Worm (Caenorhabditis elegans): ENCODE data around the gene clec-121.
A peak's percentile ranks its signal among the peaks of the same experiment; 100 is the strongest.

clec-121 gene

DNA sequence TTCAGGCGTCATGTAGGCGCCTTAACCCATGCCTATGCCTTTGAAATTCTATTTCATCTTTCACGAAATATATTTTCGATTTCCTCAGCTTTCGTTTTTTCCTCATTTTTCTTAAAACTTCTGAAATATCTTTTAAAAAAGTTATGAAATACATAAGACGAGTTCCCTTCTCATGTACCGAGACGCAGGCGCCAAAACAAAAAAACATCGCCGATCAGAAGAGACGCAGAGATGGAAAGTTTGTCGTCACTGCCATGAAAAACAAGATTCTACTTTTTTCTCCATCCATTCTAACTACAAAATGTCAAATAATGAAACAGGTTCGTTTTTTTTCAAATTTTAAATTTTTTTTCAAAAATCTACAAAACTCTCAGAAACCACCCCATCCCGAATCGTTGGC is 26.9 kb downstream of the clec-121 start, which contains the start of gene chil-24:
Gene chil-24 (plus strand): TSS at position 156 of the 400 bp plus-strand sequence.
- TF ChIP-seq jun-1 (tag; optimal IDR thresholded peaks at IDR 0.05) (no peak), nhr-85 (tag) (peak; percentile 77), lin-35 (GFP tag; optimal IDR thresholded peaks at IDR 0.05) (peak in 1 of 2 experiments; percentile 59), Y116A8C.19 (tag; optimal IDR thresholded peaks at IDR 0.05; ENCODE audit: borderline replicate concordance) (no peak), dpl-1 (GFP tag; optimal IDR thresholded peaks at IDR 0.05) (peak in 2 of 3 experiments; percentile 9 to 11), rnt-1 (tag; optimal IDR thresholded peaks at IDR 0.05) (peak; percentile 61), aha-1 (tag; optimal IDR thresholded peaks at IDR 0.05) (no peak), F16B12.6 (tag; optimal IDR thresholded peaks at IDR 0.05) (peak; percentile 13), mep-1 (tag; optimal IDR thresholded peaks at IDR 0.05) (peak; percentile 33), nhr-20 (tag; optimal IDR thresholded peaks at IDR 0.05) (peak; percentile 53), fos-1 (tag; optimal IDR thresholded peaks at IDR 0.05) (no peak), fkh-8 (tag; optimal IDR thresholded peaks at IDR 0.05) (no peak), snu-23 (GFP tag; optimal IDR thresholded peaks at IDR 0.05) (peak; percentile 44), swsn-7 (tag; optimal IDR thresholded peaks at IDR 0.05) (peak; percentile 5), elt-2 (tag; optimal IDR thresholded peaks at IDR 0.05) (no peak), lsy-2 (tag; optimal IDR thresholded peaks at IDR 0.05) (peak in 1 of 2 experiments; percentile 36), blmp-1 (tag; optimal IDR thresholded peaks at IDR 0.05) (peak; percentile 21), ztf-4 (tag; optimal IDR thresholded peaks at IDR 0.05) (no peak), snpc-4 (tag; optimal IDR thresholded peaks at IDR 0.05) (peak; percentile 16), nhr-12 (tag; optimal IDR thresholded peaks at IDR 0.05) (no peak), skn-1 (tag; optimal IDR thresholded peaks at IDR 0.05) (peak; percentile 45), hpl-2 (GFP tag; optimal IDR thresholded peaks at IDR 0.05) (peak; percentile 12), hlh-4 (tag; optimal IDR thresholded peaks at IDR 0.05) (no peak), mdl-1 (tag; optimal IDR thresholded peaks at IDR 0.05) (peak in 1 of 2 experiments; percentile 16), efl-1 (optimal IDR thresholded peaks at IDR 0.05) (peak; percentile 56 to 68), efl-1 (GFP tag; optimal IDR thresholded peaks at IDR 0.05 in 1 of 2) (peak; percentile 14 to 92)

DNA sequence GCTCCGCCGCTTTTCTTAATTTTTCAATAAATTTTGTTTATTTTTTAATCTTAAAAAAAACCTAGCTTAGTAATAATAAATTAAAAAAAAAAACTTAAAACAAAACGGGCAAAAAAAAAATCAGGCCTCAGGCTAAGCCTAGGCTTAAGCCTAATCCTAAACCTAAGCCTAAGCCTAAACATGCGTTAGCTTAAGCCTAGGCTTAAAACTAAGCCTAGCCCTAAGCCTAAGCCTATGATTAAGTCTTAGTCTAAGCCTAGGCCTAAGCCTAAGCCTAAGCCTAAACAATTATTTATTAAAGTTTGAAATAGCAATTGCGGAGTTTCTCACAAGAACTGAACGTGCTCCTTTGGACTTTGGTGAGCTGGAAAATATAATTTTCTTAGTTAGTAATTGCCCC is 33.2 kb downstream of the clec-121 start:
- no peak for TF ChIP-seq ces-1 (GFP tag; optimal IDR thresholded peaks at IDR 0.05)
- no peak for TF ChIP-seq zag-1 (tag; optimal IDR thresholded peaks at IDR 0.05)
- TF ChIP-seq swsn-7 (tag; optimal IDR thresholded peaks at IDR 0.05), result no peak
- no peak for TF ChIP-seq mep-1 (tag; optimal IDR thresholded peaks at IDR 0.05)
- TF ChIP-seq jun-1 (tag; optimal IDR thresholded peaks at IDR 0.05), result no peak
- TF ChIP-seq lin-15B (tag; optimal IDR thresholded peaks at IDR 0.05), result no peak
- no peak for TF ChIP-seq nhr-84 (tag; optimal IDR thresholded peaks at IDR 0.05)
- TF ChIP-seq fkh-4 (tag; optimal IDR thresholded peaks at IDR 0.05; ENCODE audit: borderline replicate concordance), result no peak
- no peak for TF ChIP-seq nhr-77 (tag; optimal IDR thresholded peaks at IDR 0.05)
- TF ChIP-seq ceh-90 (tag; optimal IDR thresholded peaks at IDR 0.05), result no peak
- TF ChIP-seq sox-4 (tag; optimal IDR thresholded peaks at IDR 0.05), result no peak
- no peak for TF ChIP-seq ceh-88 (GFP tag; IDR thresholded peaks at IDR 0.05)
- no peak for TF ChIP-seq unc-62 (GFP tag; optimal IDR thresholded peaks at IDR 0.05)
- TF ChIP-seq nhr-237 (tag; optimal IDR thresholded peaks at IDR 0.05), result no peak
- TF ChIP-seq unc-86 (tag; optimal IDR thresholded peaks at IDR 0.05), result no peak
- TF ChIP-seq hpl-2 (GFP tag; optimal IDR thresholded peaks at IDR 0.05), result no peak

DNA sequence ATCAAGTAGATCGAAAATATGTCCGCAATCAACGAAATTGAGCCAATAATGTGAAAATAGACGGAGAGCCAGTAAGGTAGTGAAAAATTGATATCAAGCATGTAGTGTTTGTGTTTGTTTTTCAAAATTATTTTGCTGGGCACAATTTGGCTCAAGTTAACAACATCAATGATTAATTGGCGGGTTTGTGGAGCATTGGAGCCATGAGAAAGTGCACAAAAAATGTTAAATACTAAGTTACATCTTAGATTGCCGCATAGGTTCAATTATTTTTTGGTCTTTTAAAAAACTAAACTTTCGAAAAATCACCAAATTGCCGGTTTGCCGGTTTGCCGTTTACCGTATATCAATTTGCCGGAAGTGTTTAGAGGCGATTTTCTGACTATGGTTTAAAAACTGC is 35.7 kb downstream of the clec-121 start, which contains the start of gene sri-54:
Gene sri-54 (minus strand): TSS at position 101 of the 400 bp plus-strand sequence.
- TF ChIP-seq nhr-71 (tag; optimal IDR thresholded peaks at IDR 0.05) (no peak), nhr-84 (tag; optimal IDR thresholded peaks at IDR 0.05) (no peak), zip-4 (GFP tag; optimal IDR thresholded peaks at IDR 0.05) (no peak), tbx-2 (tag; optimal IDR thresholded peaks at IDR 0.05) (no peak), ceh-8 (GFP tag; optimal IDR thresholded peaks at IDR 0.05) (no peak), mab-9 (GFP tag; IDR thresholded peaks at IDR 0.05) (no peak)
